Fruit fly (Drosophila melanogaster): ENCODE results near the gene sba.
A peak's percentile ranks its signal among the peaks of the same experiment; 100 is the strongest.

sba gene

dm6 chr3R:23849599-23849998 is 73.2 kb downstream of the sba start:
- TF ChIP-seq Med (GFP tag) (peak; percentile 56), CG4360 (GFP tag; IDR thresholded peaks at IDR 0.05) (no peak), CG11085 (GFP tag; IDR thresholded peaks at IDR 0.05) (no peak), Hr39 (optimal IDR thresholded peaks at IDR 0.05) (no peak), tup (GFP tag; optimal IDR thresholded peaks at IDR 0.05) (no peak), Taf1 (GFP tag; IDR thresholded peaks at IDR 0.05) (no peak), CG18011 (GFP tag; optimal IDR thresholded peaks at IDR 0.05) (no peak), CG30020 (tag; optimal IDR thresholded peaks at IDR 0.05) (no peak), unpg (GFP tag; optimal IDR thresholded peaks at IDR 0.05) (no peak), jigr1 (GFP tag; IDR thresholded peaks at IDR 0.05) (no peak), CG31224 (GFP tag; IDR thresholded peaks at IDR 0.05) (no peak), MTF-1 (GFP tag; optimal IDR thresholded peaks at IDR 0.05; ENCODE audit: borderline replicate concordance) (no peak), CTCF (GFP tag; optimal IDR thresholded peaks at IDR 0.05) (peak; percentile 38), sr (GFP tag; IDR thresholded peaks at IDR 0.05) (no peak), Bgb (GFP tag; IDR thresholded peaks at IDR 0.05; ENCODE audit: partially characterized antibody) (peak; percentile 51), E2f2 (GFP tag; IDR thresholded peaks at IDR 0.05) (no peak), Opbp (GFP tag; IDR thresholded peaks at IDR 0.05; ENCODE audit: partially characterized antibody) (no peak), zen2 (GFP tag; IDR thresholded peaks at IDR 0.05; ENCODE audit: partially characterized antibody) (no peak), chinmo (GFP tag; IDR thresholded peaks at IDR 0.05; ENCODE audit: partially characterized antibody) (no peak), ara (GFP tag; IDR thresholded peaks at IDR 0.05) (no peak), ci (GFP tag; IDR thresholded peaks at IDR 0.05) (no peak), CG8478 (optimal IDR thresholded peaks at IDR 0.05) (no peak), croc (GFP tag; conservative IDR thresholded peaks at IDR 0.05) (no peak), amos (GFP tag; IDR thresholded peaks at IDR 0.05; ENCODE audit: partially characterized antibody) (peak; percentile 47; the same call in 1 of the 2 replicates), CG31365 (tag; optimal IDR thresholded peaks at IDR 0.05) (no peak), Mrtf (GFP tag; IDR thresholded peaks at IDR 0.05) (no peak), knrl (GFP tag; IDR thresholded peaks at IDR 0.05; ENCODE audit: partially characterized antibody) (peak; percentile 43; the same call in 1 of the 3 replicates), CG7786 (GFP tag; optimal IDR thresholded peaks at IDR 0.05) (no peak), CG14860 (GFP tag; IDR thresholded peaks at IDR 0.05; ENCODE audit: partially characterized antibody) (peak; percentile 53; the same call in 1 of the 3 replicates), vnd (GFP tag; IDR thresholded peaks at IDR 0.05; ENCODE audit: partially characterized antibody) (peak; percentile 55; the same call in 2 of the 3 replicates), sens-2 (GFP tag; IDR thresholded peaks at IDR 0.05) (no peak), Lhr (GFP tag; optimal IDR thresholded peaks at IDR 0.05) (no peak)

- TF ChIP-seq CG8388 (GFP tag; optimal IDR thresholded peaks at IDR 0.05) (no peak), peb (GFP tag; IDR thresholded peaks at IDR 0.05) (no peak), CG8924 (tag; optimal IDR thresholded peaks at IDR 0.05) (no peak), CG4730 (GFP tag; IDR thresholded peaks at IDR 0.05) (no peak), CG31224 (GFP tag; IDR thresholded peaks at IDR 0.05) (no peak), pho (GFP tag; optimal IDR thresholded peaks at IDR 0.05) (no peak), CG11723 (GFP tag; optimal IDR thresholded peaks at IDR 0.05) (no peak), jumu (GFP tag; optimal IDR thresholded peaks at IDR 0.05) (no peak), CG16815 (GFP tag; optimal IDR thresholded peaks at IDR 0.05) (no peak), mirr (GFP tag; optimal IDR thresholded peaks at IDR 0.05) (peak; percentile 0), Abd-B (GFP tag; optimal IDR thresholded peaks at IDR 0.05) (no peak), Hr51 (GFP tag; optimal IDR thresholded peaks at IDR 0.05) (peak in 1 of 2 experiments; percentile 1), CG18262 (tag; optimal IDR thresholded peaks at IDR 0.05) (no peak), CG6791 (GFP tag; IDR thresholded peaks at IDR 0.05; ENCODE audit: partially characterized antibody) (no peak), ewg (GFP tag; optimal IDR thresholded peaks at IDR 0.05) (peak; percentile 87), ham (GFP tag; IDR thresholded peaks at IDR 0.05) (no peak), CG32772 (GFP tag; IDR thresholded peaks at IDR 0.05) (0 out of 2 replicates have a peak, but pooled peaks have one; percentile 8), CG14860 (GFP tag; IDR thresholded peaks at IDR 0.05; ENCODE audit: partially characterized antibody) (no peak), CG16813 (GFP tag; IDR thresholded peaks at IDR 0.05; ENCODE audit: partially characterized antibody) (0 out of 3 replicates have a peak, but pooled peaks have one; percentile 18), CG4404 (GFP tag; IDR thresholded peaks at IDR 0.05) (no peak), CG9932 (GFP tag; IDR thresholded peaks at IDR 0.05) (0 out of 2 replicates have a peak, but pooled peaks have one; percentile 7), Bgb (GFP tag; IDR thresholded peaks at IDR 0.05; ENCODE audit: partially characterized antibody) (0 out of 2 replicates have a peak, but pooled peaks have one; percentile 27), seq (GFP tag; IDR thresholded peaks at IDR 0.05) (peak; percentile 78)
Observed at dm6 chr3R:23846107-23846506, 76.7 kb downstream of the sba start.

Measured in whole organism, embryonic.